Worm (Caenorhabditis elegans) whole organism, dauer: Measurements from ENCODE around the gene T26E4.18.
"Not testable (repeated sequence)": the region's sequence is repeated elsewhere in the genome, so short reads cannot be mapped to it uniquely, and the experiment has no call there.

Experiments used
- unc-62 ChIP-seq: sonication (generic microtip); optimal IDR thresholded peaks from 2 replicates; lab custom pipeline; 2017; ENCODE audit warnings: missing biosample characterization, missing genetic modification reagents, missing genetic modification characterization

The T26E4.18 gene

DNA sequence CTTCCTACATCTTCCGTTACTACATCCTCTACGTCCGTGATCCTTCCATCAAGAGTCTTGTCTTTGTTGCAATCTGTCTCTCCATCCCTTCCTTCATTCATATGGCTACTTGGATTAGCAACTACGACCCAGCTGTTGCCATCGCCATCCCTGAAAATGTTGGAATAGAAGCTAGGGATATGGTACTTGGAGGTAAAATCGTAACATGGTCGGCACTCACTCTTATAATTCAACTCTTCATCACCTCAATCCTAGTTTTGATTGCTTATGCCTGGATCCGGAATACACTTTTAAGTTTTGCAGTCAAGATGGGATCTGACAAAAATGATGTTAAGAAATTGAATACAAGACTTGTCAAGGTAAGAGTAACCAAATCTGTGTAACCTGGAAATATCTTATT is at the start of gene T26E4.18:
T26E4.18 (minus strand) TSS at position 101 of the 400 bp plus-strand sequence.
- TF ChIP-seq unc-62 (GFP tag; lab: Kevin White, UChicago) = not testable (repeated sequence)

DNA sequence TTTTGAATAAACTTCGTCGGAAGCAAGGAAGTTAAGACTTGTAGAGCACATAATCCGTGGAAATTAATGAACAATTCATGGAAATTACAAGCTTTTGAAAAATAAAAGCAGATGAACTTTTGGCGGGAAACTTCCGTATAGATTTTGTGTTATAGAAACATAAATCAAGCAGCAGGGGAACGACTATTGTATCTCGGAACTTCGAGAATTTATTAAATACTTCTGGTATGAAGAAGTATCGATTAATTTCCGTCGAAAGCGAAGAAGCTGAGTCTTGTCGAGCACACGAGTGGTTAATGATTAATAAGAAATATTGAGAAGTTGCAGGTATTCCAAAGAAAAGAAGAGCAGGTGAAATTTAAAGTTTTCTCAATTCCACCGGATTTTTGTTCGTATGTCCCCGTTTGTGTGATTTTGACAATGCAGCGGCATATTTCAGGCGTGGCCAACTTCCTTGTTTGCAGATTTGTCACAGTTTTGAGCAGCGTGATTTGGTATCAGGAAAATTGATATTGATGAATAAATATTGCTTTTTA is 46.7 kb upstream of the T26E4.18 start, which contains the start of gene srh-147:
srh-147 (minus strand) TSS at position 51 of the 536 bp plus-strand sequence.
- not testable (repeated sequence) for TF ChIP-seq unc-62 (GFP tag; lab: Kevin White, UChicago)

DNA sequence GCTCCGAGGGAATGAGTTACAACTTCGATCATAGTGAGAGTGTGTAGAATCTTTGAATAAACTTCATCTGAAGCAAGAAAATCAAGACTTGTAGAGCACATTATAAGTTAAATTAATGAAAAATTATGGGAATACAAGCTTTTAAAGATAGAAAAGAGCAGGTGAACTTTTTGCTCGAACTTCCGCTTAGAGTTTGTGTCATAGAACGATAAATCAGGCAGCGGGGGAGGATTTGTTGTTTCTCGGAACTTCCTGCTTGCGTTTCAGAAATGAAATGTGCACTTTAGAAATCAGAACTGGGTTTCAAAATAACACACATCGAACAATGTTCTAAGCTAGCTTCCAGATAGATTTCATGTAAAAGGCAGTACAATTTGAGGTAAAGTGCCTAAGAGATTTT is 37.4 kb upstream of the T26E4.18 start, which contains the start of gene srh-149:
srh-149 (minus strand) TSS at position 101 of the 400 bp plus-strand sequence.
- TF ChIP-seq unc-62 (GFP tag; lab: Kevin White, UChicago) = no peak

DNA sequence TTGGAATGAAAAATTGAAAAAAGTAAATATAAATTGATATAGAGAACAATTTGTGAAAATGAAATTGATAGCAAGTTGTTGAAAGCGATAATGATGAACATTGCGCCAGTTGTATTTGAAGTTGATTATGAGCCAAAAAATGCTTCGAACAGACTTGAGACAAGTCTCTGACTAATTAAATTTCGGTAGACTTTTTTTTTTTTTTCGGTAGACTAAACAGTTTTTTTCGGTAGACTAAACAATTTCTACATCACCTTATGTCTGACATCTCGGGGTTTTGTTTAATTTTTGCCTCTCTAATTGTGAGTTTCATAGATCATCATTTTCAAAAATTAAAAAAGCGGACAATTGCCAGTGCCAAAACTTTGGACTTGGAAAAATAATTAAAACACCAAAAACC is 30.0 kb upstream of the T26E4.18 start, which contains the start of gene srbc-54:
srbc-54 (minus strand) TSS at position 101 of the 400 bp plus-strand sequence.
- no peak for TF ChIP-seq unc-62 (GFP tag; lab: Kevin White, UChicago)

DNA sequence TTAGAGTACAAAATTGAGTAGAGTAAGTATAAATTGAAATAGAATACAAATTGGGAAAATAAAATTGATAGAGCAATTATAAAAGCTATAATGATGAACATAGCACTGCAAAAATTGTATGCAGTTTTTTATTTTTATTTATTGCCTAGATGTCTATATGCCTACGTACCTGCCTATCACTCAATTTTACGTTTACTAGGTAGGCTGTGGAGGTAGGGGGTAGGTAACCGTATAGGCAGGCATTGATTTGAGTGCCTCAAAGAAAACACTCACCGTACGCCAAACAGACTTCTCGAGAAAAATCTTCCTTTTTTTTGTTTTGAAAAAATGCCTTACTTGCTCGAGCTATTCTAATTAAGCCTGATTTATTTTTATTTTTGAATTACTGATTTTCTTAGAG is 27.9 kb upstream of the T26E4.18 start, which contains the start of gene srbc-56:
srbc-56 (minus strand) TSS at position 101 of the 400 bp plus-strand sequence.
- no peak for TF ChIP-seq unc-62 (GFP tag; lab: Kevin White, UChicago)

DNA sequence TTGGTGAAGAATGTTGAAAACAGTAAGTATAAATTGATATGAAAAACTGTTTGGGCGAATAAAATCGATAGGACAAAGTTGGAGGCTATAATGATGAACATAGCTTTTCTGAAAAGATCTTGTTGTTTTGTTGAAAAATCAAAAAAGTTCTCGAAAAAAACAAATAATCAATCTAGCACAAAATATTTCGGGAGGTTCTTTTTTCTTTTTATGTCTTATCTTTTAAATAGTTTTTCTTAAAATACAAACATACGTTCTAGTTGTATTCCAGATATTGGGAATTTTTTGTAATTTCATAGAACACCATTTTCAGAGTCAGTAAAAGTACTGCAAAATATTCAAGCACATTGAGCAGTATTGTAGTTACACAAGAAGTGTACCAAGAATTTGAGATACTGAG is 26.3 kb upstream of the T26E4.18 start, which contains the start of gene srbc-55:
srbc-55 (minus strand) TSS at position 101 of the 400 bp plus-strand sequence.
- no peak for TF ChIP-seq unc-62 (GFP tag; lab: Kevin White, UChicago)

DNA sequence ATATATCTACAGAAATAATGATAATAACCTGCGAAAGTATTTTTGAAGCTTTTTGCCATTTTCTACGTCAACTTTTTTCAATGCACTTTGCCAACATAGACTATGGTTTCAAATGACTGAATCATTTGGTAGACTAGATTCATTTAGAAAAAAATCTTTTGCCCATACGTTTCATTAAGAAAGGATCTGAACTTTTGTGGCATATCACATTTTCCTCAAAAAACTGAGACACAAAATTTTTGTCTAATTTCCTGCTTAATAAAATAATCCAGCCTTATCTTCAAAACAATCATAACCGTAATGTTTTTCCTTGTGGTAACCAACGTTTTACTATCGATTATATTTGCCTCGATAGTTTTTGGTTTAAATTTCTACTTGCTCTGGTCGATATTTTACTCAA is 22.5 kb upstream of the T26E4.18 start, which contains the start of gene srbc-51:
srbc-51 (plus strand) TSS at position 301 of the 400 bp plus-strand sequence.
- no peak for TF ChIP-seq unc-62 (GFP tag; lab: Kevin White, UChicago)

DNA sequence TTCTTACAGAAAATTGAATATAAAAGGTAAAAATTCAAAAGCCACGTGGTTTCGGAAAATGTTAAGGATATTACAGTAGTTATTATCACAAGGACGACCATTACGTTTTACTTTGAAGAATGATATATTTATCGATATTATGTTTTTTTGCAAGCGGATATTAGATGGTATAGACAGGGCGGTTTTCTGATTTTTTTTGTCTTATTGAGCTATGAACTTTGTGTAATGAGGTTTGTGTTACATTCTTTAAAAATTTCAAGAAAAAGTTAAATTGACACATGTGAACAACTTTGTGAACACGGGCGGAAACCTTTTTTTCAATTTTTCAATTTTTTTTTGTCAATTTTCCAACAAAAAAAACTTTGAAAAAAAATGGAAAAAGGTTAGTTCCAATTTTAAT is 21.2 kb upstream of the T26E4.18 start, which contains the start of gene srbc-50:
srbc-50 (minus strand) TSS at position 101 of the 400 bp plus-strand sequence.
- no peak for TF ChIP-seq unc-62 (GFP tag; lab: Kevin White, UChicago)

DNA sequence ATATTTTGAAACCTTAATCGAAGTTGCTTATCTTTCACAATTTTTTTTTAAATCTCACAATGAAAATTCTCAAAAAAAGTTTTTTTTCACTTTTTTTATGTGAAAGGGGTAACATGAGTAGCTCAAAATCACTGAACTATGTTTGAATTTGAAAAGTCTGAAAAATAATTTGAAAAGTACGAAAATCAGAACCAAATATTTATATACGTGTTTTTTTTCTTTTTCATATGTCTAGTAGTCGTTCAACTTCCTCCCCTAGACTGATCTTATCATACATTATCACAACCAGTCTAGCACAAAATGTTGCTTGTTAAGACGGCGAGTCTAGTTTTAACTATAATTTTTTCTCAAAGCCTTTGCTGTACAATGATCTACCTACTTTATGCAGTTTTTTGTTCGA is 17.8 kb upstream of the T26E4.18 start, which contains the start of gene srbc-49:
srbc-49 (plus strand) TSS at position 301 of the 400 bp plus-strand sequence.
- TF ChIP-seq unc-62 (GFP tag; lab: Kevin White, UChicago) = no peak

DNA sequence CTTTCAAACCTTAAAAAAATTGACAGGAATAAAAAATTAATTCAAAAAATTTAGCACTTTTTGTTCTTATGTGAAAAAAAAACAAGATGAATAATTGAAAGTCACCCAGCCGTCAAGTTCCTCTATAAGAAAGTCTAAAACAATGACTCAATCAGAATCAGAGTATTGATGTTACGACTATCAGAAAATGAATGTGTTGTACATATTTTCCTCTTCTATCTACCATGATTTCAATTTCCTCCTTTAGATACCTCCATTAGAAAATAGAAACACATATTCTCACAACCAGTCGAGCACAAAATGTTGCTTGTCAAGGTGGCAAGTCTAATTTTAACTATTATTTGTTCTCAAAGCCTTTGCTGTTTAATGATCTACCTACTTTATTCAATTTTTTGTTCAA is 16.3 kb upstream of the T26E4.18 start, which contains the start of gene srbc-48:
srbc-48 (plus strand) TSS at position 301 of the 400 bp plus-strand sequence.
- TF ChIP-seq unc-62 (GFP tag; lab: Kevin White, UChicago) = no peak

DNA sequence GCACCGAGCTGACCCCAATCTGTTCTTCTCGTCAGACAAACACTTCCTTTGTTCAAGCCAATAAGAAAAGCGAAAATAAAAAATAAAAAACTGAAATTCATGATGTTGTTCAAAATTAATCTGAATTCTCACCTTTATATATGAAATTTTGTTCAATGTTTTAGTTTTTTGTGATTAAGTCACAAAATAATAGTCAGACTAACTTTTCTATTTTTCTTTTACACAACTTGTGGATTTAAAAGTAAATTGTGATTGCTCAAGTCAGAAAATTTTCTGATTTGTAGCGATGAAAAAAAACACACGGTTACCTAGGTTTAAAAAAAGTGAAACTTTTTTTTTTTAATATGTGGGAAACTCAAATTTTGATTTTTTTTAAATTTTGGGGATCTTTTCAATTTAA is 14.1 kb upstream of the T26E4.18 start, which contains the start of gene abf-3:
abf-3 (minus strand) TSS at position 101 of the 400 bp plus-strand sequence.
- no peak for TF ChIP-seq unc-62 (GFP tag; lab: Kevin White, UChicago)

DNA sequence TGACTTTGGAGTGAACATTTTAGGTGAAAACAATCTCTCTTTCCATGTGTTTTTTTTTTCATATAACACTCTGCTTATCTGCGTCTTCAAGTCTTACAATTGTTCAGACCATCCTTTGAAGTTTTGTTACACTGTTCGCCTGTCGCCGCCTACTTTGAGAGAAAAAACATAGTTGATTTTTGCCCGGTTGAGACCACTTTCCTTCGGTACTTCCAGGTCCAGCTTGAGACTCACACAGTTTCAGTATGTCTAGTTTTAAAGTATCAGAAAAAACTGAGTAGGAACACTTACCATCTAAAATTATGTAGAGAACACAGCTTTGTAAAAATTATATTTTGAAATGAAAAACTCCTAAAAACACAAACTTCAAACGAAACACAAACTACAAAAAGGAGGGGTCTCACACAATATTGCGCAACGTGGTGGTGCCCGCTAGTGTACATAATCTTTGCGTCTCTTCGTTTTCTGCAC is 12.3 kb upstream of the T26E4.18 start, which contains the start of the genes fbxa-69 and F54B8.4:
fbxa-69 (minus strand) TSS at position 10 of the 471 bp plus-strand sequence.
F54B8.4 (plus strand) TSS at position 421 of the 471 bp plus-strand sequence.
- TF ChIP-seq unc-62 (GFP tag; lab: Kevin White, UChicago) = no peak

DNA sequence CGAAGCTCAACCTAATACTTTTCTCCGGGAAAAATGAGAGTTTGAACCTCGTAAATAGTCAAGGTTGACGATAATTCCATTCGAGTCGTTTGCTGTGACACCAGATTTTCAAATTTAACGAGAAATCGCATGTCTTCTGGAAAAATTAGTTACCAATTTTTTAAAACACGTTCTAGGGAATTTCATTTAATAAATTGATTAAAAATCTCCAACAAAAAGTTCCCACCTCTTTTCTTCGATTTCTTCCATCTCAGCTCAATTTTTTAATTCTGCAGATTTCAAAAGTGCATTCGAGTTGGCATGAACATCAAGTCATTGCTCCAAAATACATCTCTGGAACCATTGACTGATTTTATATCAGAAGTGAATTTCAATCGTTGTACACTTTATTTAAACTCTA is 8.3 kb upstream of the T26E4.18 start, which contains the start of gene nhr-282:
nhr-282 (plus strand) TSS at position 301 of the 400 bp plus-strand sequence.
- TF ChIP-seq unc-62 (GFP tag; lab: Kevin White, UChicago) = not testable (repeated sequence)

DNA sequence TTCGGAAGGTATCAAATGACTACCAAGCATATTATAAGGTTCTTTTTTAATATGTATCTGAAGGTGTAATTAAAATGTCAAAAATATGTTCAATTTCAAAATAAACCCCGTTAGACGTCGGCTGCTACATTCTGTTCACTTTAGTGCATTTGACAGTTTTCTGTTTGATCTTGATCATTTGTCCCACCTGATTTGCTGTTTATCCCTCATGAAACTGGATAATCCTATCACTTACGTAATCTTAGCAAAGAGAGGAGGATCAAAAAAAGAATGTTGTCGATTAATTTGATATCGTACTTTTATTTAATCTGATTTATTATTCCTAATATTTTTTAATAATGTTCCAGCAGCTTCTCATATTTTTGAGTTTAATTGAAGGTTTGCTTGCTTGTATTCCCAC is 6.8 kb upstream of the T26E4.18 start, which contains the start of gene F54B8.1:
F54B8.1 (plus strand) TSS at position 301 of the 400 bp plus-strand sequence.
- no peak for TF ChIP-seq unc-62 (GFP tag; lab: Kevin White, UChicago)

DNA sequence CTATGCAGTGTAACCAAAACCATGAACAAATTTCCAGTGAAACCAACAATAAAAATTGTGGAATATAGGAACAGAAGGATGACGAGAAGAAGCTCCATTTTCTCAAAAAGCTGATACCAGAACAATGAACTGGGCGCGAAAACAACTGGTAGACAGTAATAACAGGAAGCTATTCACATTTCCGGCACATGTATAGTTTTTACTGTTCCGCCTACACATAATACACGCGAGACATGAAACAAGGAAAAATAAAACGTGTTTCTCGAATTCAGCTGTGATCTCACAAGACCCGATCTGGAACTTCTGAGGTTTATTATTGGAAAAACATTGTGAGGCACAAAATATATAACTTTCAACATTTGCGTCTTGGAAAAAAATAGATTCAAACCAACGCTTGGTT is 5.9 kb upstream of the T26E4.18 start, which contains the start of gene srsx-36:
srsx-36 (minus strand) TSS at position 101 of the 400 bp plus-strand sequence.
- no peak for TF ChIP-seq unc-62 (GFP tag; lab: Kevin White, UChicago)

DNA sequence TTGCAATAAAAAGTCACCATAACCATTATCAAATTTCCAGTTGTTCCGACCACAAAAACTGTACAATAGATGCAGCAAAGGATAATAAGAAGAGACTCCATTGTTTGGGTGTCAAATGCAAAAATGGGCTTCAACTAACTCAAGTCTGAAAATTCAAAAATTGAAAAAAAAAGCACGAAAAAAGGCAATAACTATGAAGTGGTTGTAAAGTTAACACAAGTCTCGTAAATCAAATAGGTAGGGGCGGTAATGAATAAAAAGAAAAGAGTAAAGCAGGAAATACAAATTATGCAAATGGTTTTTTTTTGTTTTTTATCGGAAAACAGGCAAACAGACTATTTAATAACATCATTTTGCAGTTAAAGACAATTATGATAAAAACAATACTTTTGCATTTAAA is 3.8 kb upstream of the T26E4.18 start, which contains the start of gene srsx-38:
srsx-38 (minus strand) TSS at position 101 of the 400 bp plus-strand sequence.
- TF ChIP-seq unc-62 (GFP tag; lab: Kevin White, UChicago) = not testable (repeated sequence)
